Worm (Caenorhabditis elegans) whole organism, L4/young adult: ENCODE data around the gene eif-3.L.

ENCODE experiments used
- dao-5 ChIP-seq: sonication (generic microtip); optimal IDR thresholded peaks from 2 replicates; lab custom pipeline; 2016; ENCODE audit warnings: missing genotype, missing genetic modification characterization, moderate library complexity, missing compliant biosample characterization
- him-1 ChIP-seq: sonication (generic microtip); optimal IDR thresholded peaks from 2 replicates; lab custom pipeline; 2016; ENCODE audit warnings: missing genotype, missing genetic modification reagents, missing genetic modification characterization, missing compliant biosample characterization

- no peak for TF ChIP-seq him-1
- no peak for TF ChIP-seq dao-5 (tag; lab: Kevin White, UChicago)
Measured at ce11 chrII:5594210-5594764, 28.0 kb downstream of the eif-3.L start, which contains the start of gene ttc-4.
